Worm (Caenorhabditis elegans): ENCODE results near the gene B0244.16.

Gene B0244.16

DNA sequence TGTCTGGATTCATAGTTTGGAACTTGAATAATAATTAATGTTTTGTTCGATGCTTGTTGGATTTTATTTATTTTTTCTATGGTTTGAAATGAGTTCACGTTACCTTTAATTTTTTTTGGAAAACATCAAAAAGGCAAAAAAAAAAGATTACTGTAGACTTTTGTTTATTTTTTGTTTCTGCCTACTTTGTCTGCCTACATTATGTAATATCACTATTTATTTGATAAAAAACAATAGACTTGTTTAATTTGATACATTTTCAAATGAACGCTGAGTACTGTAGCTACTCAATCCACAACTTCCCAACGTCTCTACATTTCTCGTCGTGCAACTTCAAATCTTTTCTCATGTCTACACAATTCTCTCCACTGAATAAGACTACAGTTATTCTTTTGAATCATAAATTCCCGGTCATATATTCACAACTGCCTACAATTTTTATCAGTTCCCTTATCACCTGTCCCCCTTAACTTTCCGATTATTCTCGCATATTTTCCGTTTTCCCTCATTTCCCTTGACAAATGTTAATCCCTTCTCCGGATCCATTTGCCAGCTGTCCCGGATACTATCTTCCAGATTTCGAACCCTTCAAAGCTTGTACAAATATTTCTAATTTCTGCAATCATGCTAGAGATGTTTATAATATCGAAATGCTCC lies 9.7 kb upstream of the B0244.16 start, which contains the start of the genes B0244.9 and B0244.7:
TSS of gene B0244.9 (minus strand) at position 51 of the 657 bp plus-strand sequence.
TSS of gene B0244.7 (plus strand) at position 522 of the 657 bp plus-strand sequence.
- no peak for TF ChIP-seq unc-62 (GFP tag; optimal IDR thresholded peaks at IDR 0.05)

DNA sequence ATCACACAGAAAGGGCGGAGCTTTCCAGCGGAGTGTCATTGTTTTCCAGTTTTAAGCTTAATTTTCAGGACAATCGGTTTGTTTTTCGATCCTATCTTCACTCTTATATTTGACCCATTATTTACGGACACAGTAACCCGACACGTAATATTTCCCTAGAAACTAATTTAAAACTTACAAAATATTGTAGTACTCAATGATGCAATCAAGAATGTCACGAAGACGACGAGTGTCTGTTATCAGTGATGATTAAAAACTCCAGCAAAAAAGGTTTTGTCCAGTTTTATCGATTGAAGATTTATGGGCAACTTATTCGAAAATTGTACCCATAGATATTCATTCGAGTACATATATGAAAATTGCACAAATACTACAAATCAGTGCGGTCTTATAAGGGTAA lies 7.8 kb upstream of the B0244.16 start, which contains the start of gene B0244.17:
TSS of gene B0244.17 (plus strand) at position 301 of the 400 bp plus-strand sequence.
- TF ChIP-seq unc-62 (GFP tag; optimal IDR thresholded peaks at IDR 0.05): no peak

DNA sequence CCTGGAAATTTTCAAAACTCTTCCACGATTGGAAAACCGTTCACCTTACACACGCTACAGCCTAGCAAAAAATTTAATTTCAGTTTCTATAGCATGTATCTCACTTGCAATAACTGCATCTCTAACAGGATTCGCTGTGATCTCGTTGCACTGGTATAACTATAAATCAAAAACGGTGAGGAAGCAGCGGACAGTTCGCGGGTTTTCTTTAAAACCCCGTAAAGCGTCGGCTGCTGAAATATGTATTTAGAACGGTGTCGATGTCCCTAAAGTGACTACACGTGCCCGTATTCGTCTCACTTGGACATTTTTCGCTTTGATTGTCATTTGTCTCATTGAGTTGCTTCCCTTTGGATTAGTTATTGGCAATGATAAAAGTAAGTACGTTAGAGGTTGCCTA lies 6.4 kb upstream of the B0244.16 start:
- TF ChIP-seq unc-62 (GFP tag; optimal IDR thresholded peaks at IDR 0.05): no peak

DNA sequence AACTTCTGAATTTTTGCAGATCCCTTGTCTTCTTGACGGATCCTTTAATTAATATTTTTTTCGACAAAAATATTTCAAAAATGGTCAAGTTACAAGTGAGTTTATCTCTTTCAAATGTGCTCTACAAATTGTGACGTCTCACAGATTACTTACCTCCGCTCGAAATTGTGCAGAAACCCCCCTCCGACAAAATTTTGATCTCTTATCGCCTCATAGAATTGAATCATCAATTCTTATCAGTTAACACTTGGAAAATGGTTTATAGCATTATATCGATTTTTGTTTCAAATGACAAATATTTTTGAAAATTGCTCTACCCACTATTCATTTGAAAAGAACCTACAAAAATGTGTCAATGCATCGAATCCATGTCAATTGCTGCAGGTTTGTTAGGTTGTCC lies 5.9 kb upstream of the B0244.16 start, which contains the start of gene B0244.10:
TSS of gene B0244.10 (plus strand) at position 254 of the 400 bp plus-strand sequence.
- no peak for TF ChIP-seq unc-62 (GFP tag; optimal IDR thresholded peaks at IDR 0.05)

DNA sequence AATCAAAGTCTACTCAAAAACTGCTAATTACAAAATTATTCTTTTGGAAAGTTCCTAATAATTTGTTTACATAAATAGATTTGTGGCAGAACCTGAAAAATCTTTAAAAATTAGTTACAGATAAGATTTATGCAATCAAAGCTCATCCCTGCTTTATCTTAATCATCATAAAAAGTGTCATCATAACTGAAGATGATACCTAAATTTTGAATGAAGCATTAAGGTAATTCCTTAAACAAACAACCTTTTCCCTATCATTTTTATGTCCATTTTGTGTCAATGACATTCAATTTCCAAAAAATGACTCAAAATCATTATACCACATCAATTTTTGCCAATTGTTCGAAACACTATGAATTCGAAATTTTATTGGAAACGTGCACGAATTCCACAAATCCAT lies 3.1 kb upstream of the B0244.16 start, which contains the start of gene B0244.6:
TSS of gene B0244.6 (plus strand) at position 301 of the 400 bp plus-strand sequence.
- TF ChIP-seq unc-62 (GFP tag; optimal IDR thresholded peaks at IDR 0.05): no peak

DNA sequence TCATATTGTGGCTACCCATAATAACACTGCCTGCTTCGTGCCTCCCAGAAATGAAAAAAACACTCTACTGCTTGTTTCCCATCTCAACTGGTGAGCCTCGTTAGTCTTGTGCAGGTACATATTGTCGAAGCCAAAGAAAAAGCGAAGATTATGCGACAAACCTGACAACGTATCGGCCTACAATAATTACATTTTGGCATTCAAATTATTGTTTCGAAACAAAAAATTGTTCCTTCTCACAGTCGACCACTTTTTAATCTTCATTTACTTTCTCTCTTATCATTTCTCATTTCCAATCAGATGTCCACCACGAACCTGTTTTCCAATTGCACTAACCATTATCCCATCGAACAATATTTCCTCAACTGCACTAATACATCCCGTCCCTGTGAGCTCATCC lies 2.3 kb downstream of the B0244.16 start, which contains the start of gene B0244.15:
TSS of gene B0244.15 (plus strand) at position 301 of the 400 bp plus-strand sequence.
- no peak for TF ChIP-seq unc-62 (GFP tag; optimal IDR thresholded peaks at IDR 0.05)

DNA sequence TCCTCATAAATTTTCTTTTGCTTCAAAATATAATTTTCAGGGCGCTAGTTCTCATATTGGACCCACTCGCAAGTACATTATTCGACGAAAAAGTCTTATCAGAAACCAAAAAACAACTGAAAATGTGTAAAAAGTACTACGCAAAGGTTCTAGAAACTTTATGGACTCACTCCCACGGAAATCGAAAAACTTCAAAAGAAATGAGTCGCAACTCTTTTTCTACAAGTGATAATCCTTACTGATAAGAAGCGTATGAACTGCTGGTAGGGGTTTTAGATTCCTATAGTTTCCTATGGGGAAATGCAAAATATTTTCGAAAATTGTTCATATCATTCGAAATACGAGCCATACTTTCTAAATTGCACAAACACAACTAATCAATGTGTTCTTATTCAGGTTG lies 3.8 kb downstream of the B0244.16 start, which contains the start of gene B0244.5:
TSS of gene B0244.5 (plus strand) at position 301 of the 400 bp plus-strand sequence.
- TF ChIP-seq unc-62 (GFP tag; optimal IDR thresholded peaks at IDR 0.05): no peak

DNA sequence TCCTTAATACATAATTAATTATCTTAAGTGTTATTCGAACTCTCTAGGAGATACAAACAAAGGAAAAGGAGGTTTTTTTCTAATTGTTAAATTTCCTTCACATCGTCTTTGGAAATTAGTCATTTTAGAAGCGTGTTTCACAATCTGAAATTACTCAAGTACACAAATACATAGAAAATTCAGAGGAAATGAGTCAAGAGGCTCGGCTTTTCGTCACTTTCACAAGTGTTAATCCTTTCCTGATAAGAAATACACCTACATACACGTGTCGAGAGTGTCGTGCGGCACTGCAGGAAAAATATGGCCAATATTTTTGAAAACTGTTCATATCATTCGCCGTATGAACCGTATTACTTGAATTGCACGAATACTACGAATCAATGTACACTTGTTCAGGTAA lies 6.4 kb downstream of the B0244.16 start, which contains the start of gene B0244.4:
TSS of gene B0244.4 (plus strand) at position 301 of the 400 bp plus-strand sequence.
- TF ChIP-seq unc-62 (GFP tag; optimal IDR thresholded peaks at IDR 0.05): no peak

DNA sequence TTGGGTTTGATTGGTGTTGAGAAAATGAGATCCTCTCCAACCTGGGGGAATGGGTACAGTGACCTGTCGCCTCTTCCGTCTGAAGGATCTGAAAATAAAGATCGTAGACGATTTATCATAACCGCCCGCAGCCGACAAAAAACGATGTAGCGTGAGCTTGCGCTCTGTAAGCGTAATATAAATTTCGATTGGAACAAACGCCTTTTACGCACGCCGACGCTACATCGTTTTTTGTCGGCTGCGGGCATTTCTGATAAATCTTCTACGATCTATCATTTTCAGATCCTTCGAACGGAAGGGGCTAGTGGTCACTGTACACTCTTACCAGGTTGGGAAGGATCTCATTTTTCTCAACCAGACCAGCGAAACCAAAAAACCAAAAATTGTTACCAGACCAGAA lies 7.6 kb downstream of the B0244.16 start:
- TF ChIP-seq unc-62 (GFP tag; optimal IDR thresholded peaks at IDR 0.05): no peak

DNA sequence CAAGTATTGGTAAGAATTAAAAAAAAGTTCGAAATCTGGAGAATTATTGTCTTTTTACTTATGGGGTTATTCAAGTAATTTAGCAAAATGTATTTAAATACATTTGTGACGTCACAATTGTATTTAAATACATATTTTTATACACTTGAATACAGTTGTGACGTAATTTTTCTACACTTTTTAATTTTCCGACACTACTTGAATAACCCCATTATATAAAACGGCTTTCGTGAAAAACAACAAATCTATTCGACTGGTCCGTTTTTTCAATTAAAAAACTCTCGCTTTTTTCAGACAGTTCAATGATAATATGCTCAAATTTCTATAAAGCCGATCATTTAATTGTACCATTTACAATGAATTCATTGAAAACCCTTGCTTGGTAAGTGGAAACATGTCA lies 9.7 kb downstream of the B0244.16 start:
- no peak for TF ChIP-seq unc-62 (GFP tag; optimal IDR thresholded peaks at IDR 0.05)

DNA sequence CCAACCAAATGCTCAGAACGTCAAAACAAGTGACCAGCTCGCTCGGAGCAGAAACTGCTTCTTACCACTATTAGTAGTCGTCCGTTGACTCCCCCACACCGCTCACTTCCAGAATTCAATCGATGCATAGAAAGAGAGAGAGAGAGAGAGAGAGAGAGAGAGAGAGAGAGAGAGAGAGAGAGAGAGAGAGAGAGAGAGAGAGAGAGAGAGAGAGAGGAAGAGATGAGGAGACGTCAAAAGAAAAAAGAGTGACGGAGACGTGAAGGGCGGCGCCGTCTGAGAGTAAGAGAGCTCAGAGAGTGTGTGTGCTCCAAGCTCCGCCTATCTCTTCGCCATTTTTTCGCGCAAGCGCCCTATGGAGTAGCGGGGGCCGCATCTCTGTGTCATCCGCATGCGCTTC lies 14.4 kb downstream of the B0244.16 start, which contains the start of gene ida-1:
TSS of gene ida-1 (plus strand) at position 336 of the 400 bp plus-strand sequence.
- no peak for TF ChIP-seq unc-62 (GFP tag; optimal IDR thresholded peaks at IDR 0.05)

DNA sequence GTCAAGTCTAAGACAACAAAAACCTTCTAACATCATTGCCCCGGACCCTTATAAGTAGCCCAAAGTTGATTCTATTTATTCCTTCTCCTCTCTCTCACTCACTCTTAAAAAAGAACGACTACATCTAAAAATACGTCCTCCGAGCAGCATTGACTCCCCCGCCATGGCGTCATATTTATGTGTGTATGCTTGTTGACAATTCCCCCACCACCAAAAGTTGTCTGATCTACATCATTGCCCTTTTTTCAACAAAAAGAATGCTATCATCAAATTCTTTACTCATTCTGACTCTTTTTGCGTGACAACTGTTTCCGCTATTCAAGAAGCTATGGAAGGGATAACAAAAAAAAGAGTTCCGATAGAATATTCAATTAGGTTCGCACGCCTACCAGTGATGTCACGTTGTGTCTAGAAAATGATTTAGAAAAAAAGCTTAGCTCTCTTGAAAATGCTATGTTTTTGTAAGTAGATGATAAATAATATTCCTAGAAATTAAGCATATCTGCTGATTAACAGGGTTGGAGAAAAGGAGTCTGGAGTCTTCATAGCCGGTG lies 16.8 kb downstream of the B0244.16 start:
- TF ChIP-seq unc-62 (GFP tag; optimal IDR thresholded peaks at IDR 0.05): no peak

DNA sequence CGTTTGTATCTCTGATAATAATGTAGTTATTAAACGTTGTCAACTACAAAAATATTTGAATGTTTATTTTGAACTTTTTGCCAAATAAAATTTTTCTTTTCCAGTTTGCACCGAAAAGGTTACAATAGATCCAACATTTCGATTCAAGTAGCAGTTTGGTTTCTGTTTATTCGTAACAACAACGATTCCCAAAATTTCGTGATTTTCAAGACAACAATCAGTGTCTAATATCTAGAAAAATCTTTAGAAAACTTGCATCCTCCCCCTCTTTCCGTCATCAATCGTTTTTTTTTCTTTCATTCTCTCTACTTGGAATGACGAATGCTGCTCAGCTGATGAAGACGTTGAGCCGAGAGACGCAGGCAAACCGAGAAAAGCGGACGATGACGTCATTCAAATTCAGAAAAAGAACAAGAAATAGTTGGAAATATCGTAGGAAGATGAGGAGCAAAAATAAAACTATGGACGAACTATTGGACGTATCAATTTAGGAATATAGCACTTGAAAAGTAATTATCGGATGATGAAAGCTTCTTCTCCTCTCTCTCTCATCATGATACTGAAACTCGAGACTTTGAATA lies 17.8 kb downstream of the B0244.16 start:
- no peak for TF ChIP-seq unc-62 (GFP tag; optimal IDR thresholded peaks at IDR 0.05)

DNA sequence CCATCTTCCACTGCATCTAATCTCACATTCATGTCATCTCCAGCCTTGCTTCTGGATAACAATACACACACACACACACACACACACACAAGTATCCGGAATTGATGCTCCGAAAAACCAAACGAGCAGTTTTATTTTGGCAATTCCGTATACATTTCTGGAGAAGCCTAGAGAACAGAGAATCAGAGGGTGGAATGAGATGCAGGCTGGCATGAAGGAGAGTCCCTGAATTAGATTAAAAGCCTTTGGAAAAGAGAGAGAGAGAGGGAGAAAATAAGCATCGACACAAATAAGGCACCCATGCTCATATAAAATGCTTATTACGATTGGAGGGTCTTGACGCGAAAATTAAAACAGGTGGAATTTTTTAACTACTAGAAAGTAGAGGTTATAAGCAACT lies 20.0 kb downstream of the B0244.16 start:
- no peak for TF ChIP-seq unc-62 (GFP tag; optimal IDR thresholded peaks at IDR 0.05)

DNA sequence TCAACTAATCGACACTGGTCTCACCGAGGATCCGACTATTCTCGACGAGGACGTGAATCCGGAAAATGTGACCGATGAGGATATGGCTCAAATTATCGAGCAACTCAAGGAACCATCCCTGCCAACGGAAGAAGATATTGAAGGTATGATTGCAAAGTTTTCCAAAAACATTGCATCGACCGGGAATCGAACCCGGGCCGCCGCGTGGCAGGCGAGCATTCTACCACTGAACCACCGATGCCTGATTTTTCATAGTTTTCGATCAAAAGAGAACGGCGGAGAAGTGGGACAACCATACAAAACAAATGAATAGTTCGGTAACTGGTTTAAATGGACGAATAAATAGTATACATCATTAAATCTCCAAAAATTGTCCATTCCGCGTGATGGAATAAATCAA lies 21.1 kb downstream of the B0244.16 start:
- TF ChIP-seq unc-62 (GFP tag; optimal IDR thresholded peaks at IDR 0.05): no peak

DNA sequence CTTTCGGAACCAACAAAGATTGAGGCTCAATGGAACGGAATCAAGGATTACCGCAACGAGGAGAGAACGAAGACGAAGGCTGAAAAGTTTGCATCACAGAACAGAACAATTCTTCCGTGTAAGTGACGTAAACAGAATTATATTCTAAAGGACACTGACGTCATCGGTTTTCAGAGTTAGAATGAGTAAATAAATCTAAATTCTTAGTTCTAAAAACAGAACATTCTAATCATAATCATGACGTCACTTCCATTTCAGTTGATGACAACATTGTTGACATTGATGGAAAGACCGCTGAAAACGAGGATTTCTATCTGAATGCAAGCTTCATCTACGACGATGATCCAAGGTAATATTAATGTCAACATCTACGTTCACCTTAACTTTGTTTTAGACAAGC lies 23.2 kb downstream of the B0244.16 start:
- TF ChIP-seq unc-62 (GFP tag; optimal IDR thresholded peaks at IDR 0.05): no peak
